Fruit fly (Drosophila melanogaster) whole organism, embryonic: ENCODE results near the gene CG10376.

Experiments
- Ada2b ChIP-seq: fragments of 200-800 bp; sonication (Bioruptor generic); IDR thresholded peaks from 2 replicates; pipeline ENCODE4 v1.3.6; 2022; ENCODE audit warnings: missing biosample characterization, missing genetic modification characterization
- Atf-2 ChIP-seq: fragments of 200-800 bp; sonication (Bioruptor generic); optimal IDR thresholded peaks from 2 replicates; lab custom pipeline; 2016; ENCODE audit warnings: missing biosample characterization, missing genetic modification characterization
- BEAF-32 ChIP-seq: fragments of 200-800 bp; sonication (Bioruptor generic); optimal IDR thresholded peaks from 3 replicates; lab custom pipeline; 2017; ENCODE audit warnings: missing biosample characterization, missing genetic modification characterization, mild to moderate bottlenecking, moderate library complexity, missing genetic modification reagents
- CG10979 ChIP-seq: fragments of 200-800 bp; sonication (Bioruptor generic); optimal IDR thresholded peaks from 2 replicates; lab custom pipeline; 2018; ENCODE audit warnings: missing biosample characterization, mild to moderate bottlenecking, missing genetic modification characterization, moderate library complexity
- CG11456 ChIP-seq: fragments of 200-800 bp; sonication (Bioruptor generic); IDR thresholded peaks from 3 replicates; pipeline ENCODE4 v1.3.6; 2022; ENCODE audit warnings: missing biosample characterization, missing genetic modification characterization
- CG13123 ChIP-seq: fragments of 200-800 bp; sonication (Bioruptor generic); optimal IDR thresholded peaks from 2 replicates; lab custom pipeline; 2016; ENCODE audit warnings: missing biosample characterization, missing genetic modification characterization
- CG14014 ChIP-seq: fragments of 200-800 bp; sonication (Bioruptor generic); IDR thresholded peaks from 2 replicates; pipeline ENCODE4 v1.3.6; 2022; ENCODE audit warnings: missing biosample characterization, missing genetic modification characterization
- CG14667 ChIP-seq: fragments of 200-800 bp; sonication (Bioruptor generic); IDR thresholded peaks from 2 replicates; pipeline ENCODE4 v1.3.6; 2022; ENCODE audit warnings: missing biosample characterization, missing genetic modification characterization
- CG14710 ChIP-seq: fragments of 200-800 bp; sonication (Bioruptor generic); optimal IDR thresholded peaks from 3 replicates; lab custom pipeline; 2019; ENCODE audit warnings: missing biosample characterization, mild to moderate bottlenecking, missing genetic modification characterization, moderate library complexity
- CG31388 ChIP-seq: fragments of 200-800 bp; sonication (Bioruptor generic); optimal IDR thresholded peaks from 2 replicates; lab custom pipeline; 2016; ENCODE audit warnings: missing biosample characterization, missing genetic modification characterization
- CG32772 ChIP-seq: fragments of 200-800 bp; sonication (Bioruptor generic); IDR thresholded peaks from 2 replicates; pipeline ENCODE4 v1.3.6; 2022; ENCODE audit warnings: missing biosample characterization, missing genetic modification characterization
- CG3407 ChIP-seq: fragments of 200-800 bp; sonication (Bioruptor generic); optimal IDR thresholded peaks from 2 replicates; lab custom pipeline; 2018; ENCODE audit warnings: missing biosample characterization, mild to moderate bottlenecking, missing genetic modification characterization
- CG4617 ChIP-seq: fragments of 200-800 bp; sonication (Bioruptor generic); optimal IDR thresholded peaks from 3 replicates; lab custom pipeline; 2016; ENCODE audit warnings: missing biosample characterization, missing genetic modification characterization, borderline replicate concordance
- CG7556 ChIP-seq: fragments of 200-800 bp; sonication (Bioruptor generic); optimal IDR thresholded peaks from 2 replicates; lab custom pipeline; 2017; ENCODE audit warnings: missing biosample characterization, mild to moderate bottlenecking, missing genetic modification characterization
- CG8281 ChIP-seq: fragments of 200-800 bp; sonication (Bioruptor generic); optimal IDR thresholded peaks from 2 replicates; lab custom pipeline; 2018; ENCODE audit warnings: missing biosample characterization, mild to moderate bottlenecking, missing genetic modification characterization, moderate library complexity
- CG8388 ChIP-seq: fragments of 200-800 bp; sonication (Bioruptor generic); optimal IDR thresholded peaks from 2 replicates; lab custom pipeline; 2019; ENCODE audit warnings: missing biosample characterization, mild to moderate bottlenecking, missing genetic modification characterization, moderate library complexity
- D19A ChIP-seq: fragments of 200-800 bp; optimal IDR thresholded peaks from 3 replicates; lab custom pipeline; 2019; ENCODE audit warnings: missing biosample characterization, mild to moderate bottlenecking, missing genetic modification characterization, moderate library complexity
- D19B ChIP-seq: fragments of 200-800 bp; sonication (Bioruptor generic); optimal IDR thresholded peaks from 2 replicates; lab custom pipeline; 2017; ENCODE audit warnings: missing biosample characterization, mild to moderate bottlenecking, missing genetic modification characterization
- Dad ChIP-seq: fragments of 200-800 bp; sonication (Bioruptor generic); optimal IDR thresholded peaks from 3 replicates; lab custom pipeline; 2016; ENCODE audit warnings: missing biosample characterization, missing genetic modification characterization
- Dref ChIP-seq: fragments of 200-800 bp; sonication (Bioruptor generic); IDR thresholded peaks from 2 replicates; pipeline ENCODE4 v1.3.6; 2022; ENCODE audit warnings: missing biosample characterization, missing genetic modification characterization
- Gsc ChIP-seq: fragments of 200-800 bp; sonication (Bioruptor generic); IDR thresholded peaks from 2 replicates; pipeline ENCODE4 v1.3.6; 2022; ENCODE audit warnings: missing biosample characterization, missing genetic modification characterization
- Hmr ChIP-seq: fragments of 200-800 bp; sonication (Bioruptor generic); optimal IDR thresholded peaks from 3 replicates; lab custom pipeline; 2017; ENCODE audit warnings: mild to moderate bottlenecking, missing biosample characterization, missing genetic modification reagents, missing genetic modification characterization
- Kr ChIP-seq: fragments of 200-800 bp; sonication (Bioruptor generic); optimal IDR thresholded peaks from 2 replicates; lab custom pipeline; 2017; ENCODE audit warnings: missing biosample characterization, mild to moderate bottlenecking, missing genetic modification characterization
- Myb ChIP-seq: fragments of 200-800 bp; sonication (Bioruptor generic); optimal IDR thresholded peaks from 2 replicates; lab custom pipeline; 2016; ENCODE audit warnings: missing biosample characterization, missing genetic modification characterization
- NK7.1 ChIP-seq: fragments of 200-800 bp; sonication (Bioruptor generic); optimal IDR thresholded peaks from 3 replicates; lab custom pipeline; 2016; ENCODE audit warnings: missing biosample characterization, missing genetic modification characterization
- Optix ChIP-seq: fragments of 200-800 bp; sonication (Bioruptor generic); IDR thresholded peaks from 3 replicates; pipeline ENCODE4 v1.3.6; 2022; ENCODE audit warnings: missing biosample characterization, missing genetic modification characterization
- Sox100B ChIP-seq: fragments of 200-800 bp; sonication (Bioruptor generic); optimal IDR thresholded peaks from 3 replicates; lab custom pipeline; 2018; ENCODE audit warnings: missing biosample characterization, mild to moderate bottlenecking, missing genetic modification characterization
- TFAM ChIP-seq: fragments of 200-800 bp; sonication (Bioruptor generic); optimal IDR thresholded peaks from 2 replicates; lab custom pipeline; 2017; ENCODE audit warnings: missing biosample characterization, missing genetic modification characterization, inconsistent platforms
- ab ChIP-seq: fragments of 200-800 bp; sonication (Bioruptor generic); optimal IDR thresholded peaks from 2 replicates; lab custom pipeline; 2016; ENCODE audit warnings: missing biosample characterization, missing genetic modification characterization
- br ChIP-seq: fragments of >200 bp; optimal IDR thresholded peaks from 2 replicates; lab custom pipeline; 2017
- chif ChIP-seq, 2 experiments: fragments of 200-800 bp; sonication (Bioruptor generic); optimal IDR thresholded peaks; 3 replicates each; lab custom pipeline; 2016; ENCODE audit warnings: missing biosample characterization in 2 of 2, missing genetic modification characterization in 2 of 2
- dimm ChIP-seq: fragments of 200-800 bp; sonication (Bioruptor generic); IDR thresholded peaks from 2 replicates; pipeline ENCODE4 v1.3.6; 2022; ENCODE audit warnings: missing biosample characterization, missing genetic modification characterization
- dpn ChIP-seq, 2 experiments: fragments of 200-800 bp; sonication (Bioruptor generic); optimal IDR thresholded peaks; 3 replicates each; lab custom pipeline; 2016; ENCODE audit warnings: missing biosample characterization in 2 of 2, missing genetic modification characterization in 2 of 2
- eve ChIP-seq, 2 experiments: fragments of >200 bp; optimal IDR thresholded peaks; 2 replicates each; lab custom pipeline; 2017; ENCODE audit warnings: missing biosample characterization in 2 of 2, missing genetic modification characterization in 2 of 2
- fru ChIP-seq: fragments of >200 bp; optimal IDR thresholded peaks from 2 replicates; lab custom pipeline; 2017
- grn ChIP-seq: fragments of 200-800 bp; sonication (Bioruptor generic); optimal IDR thresholded peaks from 3 replicates; lab custom pipeline; 2017; ENCODE audit warnings: missing biosample characterization, missing genetic modification characterization
- ham ChIP-seq: fragments of 200-800 bp; sonication (Bioruptor generic); IDR thresholded peaks from 2 replicates; pipeline ENCODE4 v1.3.6; 2022; ENCODE audit warnings: missing biosample characterization, missing genetic modification characterization
- inv ChIP-seq: fragments of 200-800 bp; sonication (Bioruptor generic); IDR thresholded peaks from 2 replicates; pipeline ENCODE4 v1.3.6; 2022; ENCODE audit warnings: missing biosample characterization, missing genetic modification characterization; ENCODE audit not compliant: partially characterized antibody
- lbe ChIP-seq: fragments of 200-800 bp; sonication (Bioruptor generic); optimal IDR thresholded peaks from 2 replicates; lab custom pipeline; 2016; ENCODE audit warnings: missing biosample characterization, mild to moderate bottlenecking, missing genetic modification characterization
- lov ChIP-seq, 2 experiments: fragments of 200-800 bp in 1 of 2; fragments of >200 bp in 1 of 2; sonication (Bioruptor generic) in 1 of 2; IDR thresholded peaks in 1 of 2; optimal IDR thresholded peaks in 1 of 2; 2 replicates in 1 of 2; 3 replicates in 1 of 2; pipeline versions ENCODE4 v1.3.6 to Lab custom; 2017 to 2022; ENCODE audit warnings: missing biosample characterization in 1 of 2, missing genetic modification characterization in 1 of 2
- prd ChIP-seq, 3 experiments: fragments of >200 bp in 2 of 3; fragments of 200-800 bp in 1 of 3; sonication (Bioruptor generic) in 1 of 3; optimal IDR thresholded peaks in 2 of 3; IDR thresholded peaks in 1 of 3; 2 replicates in 2 of 3; 3 replicates in 1 of 3; pipeline versions ENCODE4 v1.3.6 to Lab custom; 2017 to 2022; ENCODE audit warnings: missing biosample characterization in 1 of 3, missing genetic modification characterization in 1 of 3
- sens-2 ChIP-seq: fragments of 200-800 bp; sonication (Bioruptor generic); IDR thresholded peaks from 2 replicates; pipeline ENCODE4 v1.3.6; 2022; ENCODE audit warnings: missing biosample characterization, missing genetic modification characterization
- slbo ChIP-seq: fragments of 200-800 bp; sonication (Bioruptor generic); IDR thresholded peaks from 2 replicates; pipeline ENCODE4 v1.3.6; 2022; ENCODE audit warnings: missing biosample characterization, missing genetic modification characterization
- sob ChIP-seq: fragments of 200-800 bp; sonication (Bioruptor generic); IDR thresholded peaks from 2 replicates; pipeline ENCODE4 v1.3.6; 2022; ENCODE audit warnings: missing biosample characterization, missing genetic modification characterization
- stwl ChIP-seq: fragments of 200-800 bp; sonication (Bioruptor generic); optimal IDR thresholded peaks from 3 replicates; lab custom pipeline; 2018; ENCODE audit warnings: missing biosample characterization, mild to moderate bottlenecking, missing genetic modification characterization, moderate library complexity
- tll ChIP-seq, 2 experiments: fragments of 200-800 bp in 1 of 2; fragments of >200 bp in 1 of 2; sonication (Bioruptor generic) in 1 of 2; optimal IDR thresholded peaks; 2 replicates each; lab custom pipeline; 2017 to 2019; ENCODE audit warnings: missing biosample characterization in 2 of 2, missing genetic modification characterization in 2 of 2, mild to moderate bottlenecking in 1 of 2, moderate library complexity in 1 of 2
- trem ChIP-seq: fragments of 200-800 bp; optimal IDR thresholded peaks from 3 replicates; lab custom pipeline; 2019; ENCODE audit warnings: missing biosample characterization, mild to moderate bottlenecking, missing genetic modification characterization, moderate library complexity
- trh ChIP-seq: fragments of 200-800 bp; sonication (Bioruptor generic); optimal IDR thresholded peaks from 2 replicates; lab custom pipeline; 2016; ENCODE audit warnings: missing biosample characterization, missing genetic modification characterization
- usp ChIP-seq: fragments of >200 bp; optimal IDR thresholded peaks from 2 replicates; lab custom pipeline; 2017; ENCODE audit warnings: missing biosample characterization, missing genetic modification characterization
- vnd ChIP-seq: fragments of 200-800 bp; sonication (Bioruptor generic); IDR thresholded peaks from 3 replicates; pipeline ENCODE4 v1.3.6; 2022; ENCODE audit warnings: missing biosample characterization, missing genetic modification characterization; ENCODE audit not compliant: partially characterized antibody

Gene CG10376

dm6 chr2L:18705617-18706046 lies 2.7 kb upstream of the CG10376 start, which contains the start of gene Jwa (continued):
- TF ChIP-seq Atf-2 (GFP tag; lab: Kevin White, UChicago), result peak; percentile 90
- peak; percentile 88 for TF ChIP-seq CG32772 (GFP tag; lab: Robert Waterston, UW)
- peak; percentile 76 for TF ChIP-seq Dad (GFP tag; lab: Kevin White, UChicago)
- peak; percentile 89 for TF ChIP-seq CG14014 (GFP tag; lab: Robert Waterston, UW)
- no peak for TF ChIP-seq Kr (GFP tag; lab: Kevin White, UChicago)
- TF ChIP-seq br (lab: Kevin White, UChicago), result no peak
- TF ChIP-seq Optix (GFP tag; lab: Robert Waterston, UW), result peak; percentile 98
- TF ChIP-seq NK7.1 (GFP tag; lab: Kevin White, UChicago), result peak; percentile 82
- TF ChIP-seq inv (GFP tag; lab: Robert Waterston, UW), result peak; percentile 100
- TF ChIP-seq usp (GFP tag; lab: Kevin White, UChicago), result no peak
- peak; percentile 90 for TF ChIP-seq CG11456
- peak; percentile 80 for TF ChIP-seq CG14667 (GFP tag; lab: Robert Waterston, UW)
- TF ChIP-seq Gsc (GFP tag; lab: Robert Waterston, UW), result peak; percentile 72
- peak; percentile 21 for TF ChIP-seq CG8281 (tag; lab: Kevin White, UChicago)
- peak; percentile 95 for TF ChIP-seq sob
- TF ChIP-seq CG14710 (tag; lab: Kevin White, UChicago), result peak; percentile 88
- TF ChIP-seq fru (lab: Kevin White, UChicago), result no peak
- TF ChIP-seq vnd (GFP tag; lab: Robert Waterston, UW), result peak; percentile 100
- TF ChIP-seq dimm (GFP tag; lab: Robert Waterston, UW), result peak; percentile 85
- TF ChIP-seq CG3407 (GFP tag; lab: Kevin White, UChicago), result peak; percentile 89
- peak; percentile 76 for TF ChIP-seq trh (GFP tag; lab: Kevin White, UChicago)
- TF ChIP-seq lov (optimal IDR thresholded peaks at IDR 0.05; lab: Kevin White, UChicago), result no peak
- peak; percentile 83; the same call in 2 of the 3 replicates for TF ChIP-seq lov (GFP tag; IDR thresholded peaks at IDR 0.05; lab: Robert Waterston, UW)
- TF ChIP-seq Myb, result peak; percentile 84
- TF ChIP-seq sens-2, result peak; percentile 86
- TF ChIP-seq CG13123, result peak; percentile 86
- TF ChIP-seq slbo (GFP tag; lab: Robert Waterston, UW), result peak; percentile 98
- no peak for TF ChIP-seq prd (optimal IDR thresholded peaks at IDR 0.05; lab: Kevin White, UChicago)
- TF ChIP-seq prd (GFP tag; IDR thresholded peaks at IDR 0.05; lab: Robert Waterston, UW), result peak; percentile 95
- no peak for TF ChIP-seq TFAM (GFP tag; lab: Kevin White, UChicago)
- TF ChIP-seq Hmr (GFP tag; lab: Kevin White, UChicago), result peak; percentile 97
- peak; percentile 79 for TF ChIP-seq Ada2b
- TF ChIP-seq CG10979 (tag; lab: Kevin White, UChicago), result peak; percentile 88
- TF ChIP-seq BEAF-32 (GFP tag; lab: Kevin White, UChicago), result peak; percentile 98
- TF ChIP-seq eve (GFP tag; optimal IDR thresholded peaks at IDR 0.05; lab: Kevin White, UChicago), result no peak
- peak; percentile 97 for TF ChIP-seq lbe (GFP tag; lab: Kevin White, UChicago)
- peak; percentile 40 for TF ChIP-seq grn (GFP tag; lab: Kevin White, UChicago)
- TF ChIP-seq stwl (tag; lab: Kevin White, UChicago), result peak; percentile 72
- TF ChIP-seq CG7556, result peak; percentile 91
- TF ChIP-seq tll (GFP tag; optimal IDR thresholded peaks at IDR 0.05; lab: Kevin White, UChicago), result peak in 1 of 2 experiments; percentile 65
- peak; percentile 79 for TF ChIP-seq trem
- peak; percentile 94 for TF ChIP-seq chif (GFP tag; optimal IDR thresholded peaks at IDR 0.05; lab: Kevin White, UChicago)
- TF ChIP-seq ab, result peak; percentile 80
- peak; percentile 89 to 98 for TF ChIP-seq dpn (GFP tag; optimal IDR thresholded peaks at IDR 0.05; lab: Kevin White, UChicago)
- TF ChIP-seq D19B (GFP tag; lab: Kevin White, UChicago), result peak; percentile 44
- peak; percentile 97 for TF ChIP-seq CG4617
- TF ChIP-seq CG8388 (GFP tag; lab: Kevin White, UChicago), result peak; percentile 68
- TF ChIP-seq ham (GFP tag; lab: Robert Waterston, UW), result peak; percentile 88
- TF ChIP-seq Sox100B, result peak; percentile 78
- peak; percentile 59 for TF ChIP-seq D19A (tag; lab: Kevin White, UChicago)
- peak; percentile 68 for TF ChIP-seq Dref (GFP tag; lab: Robert Waterston, UW)
- TF ChIP-seq CG31388 (GFP tag; lab: Kevin White, UChicago), result peak; percentile 68
